Fruit fly (Drosophila melanogaster) whole organism, prepupa: ENCODE data around the gene ng3.

Experiments used
- CG10669 ChIP-seq: fragments of 200-800 bp; sonication (Bioruptor generic); optimal IDR thresholded peaks from 3 replicates; lab custom pipeline; 2018; ENCODE audit warnings: missing biosample characterization, mild to moderate bottlenecking, missing genetic modification characterization, moderate library complexity
- CG16779 ChIP-seq: fragments of 200-800 bp; sonication (Bioruptor generic); optimal IDR thresholded peaks from 3 replicates; lab custom pipeline; 2017; ENCODE audit warnings: missing biosample characterization, mild to moderate bottlenecking, missing genetic modification characterization
- CG32006 ChIP-seq: fragments of 200-800 bp; sonication (Bioruptor generic); optimal IDR thresholded peaks from 3 replicates; lab custom pipeline; 2017; ENCODE audit warnings: missing biosample characterization, mild to moderate bottlenecking, missing genetic modification characterization
- Eip78C ChIP-seq: fragments of 200-800 bp; sonication (Bioruptor generic); peaks from one replicate; lab custom pipeline; 2016; ENCODE audit warnings: missing biosample characterization, missing genetic modification characterization
- Smox ChIP-seq: fragments of 200-800 bp; sonication (Bioruptor generic); optimal IDR thresholded peaks from 3 replicates; lab custom pipeline; 2016; ENCODE audit warnings: missing biosample characterization, missing genetic modification characterization
- dsx ChIP-seq: fragments of 200-800 bp; optimal IDR thresholded peaks from 3 replicates; lab custom pipeline; 2019; ENCODE audit warnings: missing biosample characterization, mild to moderate bottlenecking, missing genetic modification characterization, moderate library complexity; ENCODE audit not compliant: poor library complexity, severe bottlenecking
- fd59A ChIP-seq: fragments of 200-800 bp; sonication (Bioruptor generic); optimal IDR thresholded peaks from 2 replicates; lab custom pipeline; 2017; ENCODE audit warnings: missing biosample characterization, mild to moderate bottlenecking, missing genetic modification characterization, missing genetic modification reagents
- lz ChIP-seq: fragments of 200-800 bp; sonication (Bioruptor generic); optimal IDR thresholded peaks from 3 replicates; lab custom pipeline; 2016; ENCODE audit warnings: missing biosample characterization, missing genetic modification characterization

DNA sequence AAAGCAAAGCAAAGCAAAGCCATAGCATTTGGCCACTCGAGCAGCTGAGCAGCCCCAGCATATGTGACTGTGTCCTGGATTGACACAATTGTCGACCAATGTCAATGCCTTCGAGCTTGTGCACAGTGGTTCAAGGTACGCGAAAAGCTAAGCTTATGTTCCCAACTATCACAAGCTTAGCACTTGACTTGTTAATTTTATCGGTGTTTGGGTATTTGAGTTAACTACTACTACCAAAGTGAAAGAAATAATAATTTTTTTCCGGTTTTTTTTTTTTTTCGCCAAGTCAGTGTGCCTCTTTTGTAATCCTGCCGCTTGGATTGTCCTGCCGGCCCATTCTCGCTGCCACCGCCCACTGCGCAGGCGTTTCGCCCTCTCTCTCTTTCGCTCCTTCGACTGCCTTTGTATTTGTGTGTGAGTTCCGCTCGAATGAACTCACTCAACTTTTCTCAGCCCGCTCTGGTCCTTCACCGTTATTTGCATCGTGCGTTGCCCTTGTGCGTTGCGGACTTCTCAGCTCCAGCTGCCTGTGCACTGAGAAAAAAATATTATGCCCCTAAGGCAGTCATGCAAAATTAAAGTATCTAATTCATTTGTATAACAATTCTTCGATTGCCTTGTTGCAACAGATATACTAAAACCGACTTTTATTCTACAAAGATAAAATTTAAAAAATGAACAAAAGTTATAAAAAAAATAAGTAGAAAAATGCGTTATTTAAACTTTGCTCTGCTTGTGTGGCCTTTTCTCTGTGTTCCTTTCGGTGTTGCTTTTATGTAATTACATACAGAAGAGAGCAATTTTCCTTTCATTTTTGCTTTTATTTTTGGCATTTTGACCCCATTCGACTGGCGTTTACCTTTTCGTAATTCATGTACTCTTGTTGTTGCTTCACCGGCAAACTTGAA is 35.7 kb downstream of the ng3 start:
- peak; percentile 32 for TF ChIP-seq CG32006 (GFP tag; lab: Kevin White, UChicago)
- TF ChIP-seq fd59A: peak; percentile 9
- peak; percentile 87 for TF ChIP-seq Eip78C (GFP tag; lab: Kevin White, UChicago)
- peak; percentile 47 for TF ChIP-seq CG10669 (GFP tag; lab: Kevin White, UChicago)
- no peak for TF ChIP-seq dsx (GFP tag; lab: Kevin White, UChicago)
- TF ChIP-seq Smox (GFP tag; lab: Kevin White, UChicago): peak; percentile 57
- peak; percentile 47 for TF ChIP-seq lz (GFP tag; lab: Kevin White, UChicago)
- no peak for TF ChIP-seq CG16779
